Worm (Caenorhabditis elegans) whole organism, late embryonic: ENCODE results near the gene nhr-210.

ENCODE experiments used
- C38D4.7 ChIP-seq: fragments of 200-800 bp; sonication (Bioruptor generic); optimal IDR thresholded peaks from 2 replicates; lab custom pipeline; 2018; ENCODE audit warnings: mild to moderate bottlenecking, missing genetic modification characterization, moderate library complexity, missing compliant biosample characterization
- F13H6.1 ChIP-seq: sonication (generic microtip); optimal IDR thresholded peaks from 2 replicates; lab custom pipeline; 2016; ENCODE audit warnings: missing genetic modification characterization, missing compliant biosample characterization
- K02D7.2 ChIP-seq: sonication (generic microtip); optimal IDR thresholded peaks from 2 replicates; lab custom pipeline; 2017; ENCODE audit warnings: mild to moderate bottlenecking, missing genetic modification characterization, missing compliant biosample characterization
- K09A11.1 ChIP-seq: sonication (generic microtip); optimal IDR thresholded peaks from 2 replicates; lab custom pipeline; 2017; ENCODE audit warnings: antibody characterized with exemption, mild to moderate bottlenecking, missing genetic modification characterization, missing compliant biosample characterization; ENCODE audit not compliant: insufficient read depth
- ama-1 ChIP-seq: fragments of 150-350 bp; optimal IDR thresholded peaks from 2 replicates; lab custom pipeline; 2014
- ceh-2 ChIP-seq: sonication (generic microtip); optimal IDR thresholded peaks from 2 replicates; lab custom pipeline; 2016; ENCODE audit warnings: missing genotype, missing genetic modification characterization, missing compliant biosample characterization
- ceh-24 ChIP-seq: sonication (generic microtip); optimal IDR thresholded peaks from 2 replicates; lab custom pipeline; 2016; ENCODE audit warnings: mild to moderate bottlenecking, missing genetic modification characterization, missing compliant biosample characterization
- ceh-30 ChIP-seq: fragments of 150-350 bp; optimal IDR thresholded peaks from 2 replicates; lab custom pipeline; 2014; ENCODE audit warnings: missing biosample characterization, missing genetic modification characterization
- ceh-48 ChIP-seq: sonication (generic microtip); optimal IDR thresholded peaks from 2 replicates; lab custom pipeline; 2016; ENCODE audit warnings: missing genetic modification characterization, inconsistent platforms, missing compliant biosample characterization
- dmd-4 ChIP-seq: sonication (generic microtip); optimal IDR thresholded peaks from 2 replicates; lab custom pipeline; 2016; ENCODE audit warnings: borderline replicate concordance, missing genetic modification characterization, missing compliant biosample characterization
- elt-4 ChIP-seq: sonication (generic microtip); optimal IDR thresholded peaks from 2 replicates; lab custom pipeline; 2016; ENCODE audit warnings: missing genetic modification characterization, missing compliant biosample characterization
- eyg-1 ChIP-seq: sonication (generic microtip); optimal IDR thresholded peaks from 2 replicates; lab custom pipeline; 2016; ENCODE audit warnings: missing genotype, missing genetic modification characterization, missing compliant biosample characterization
- fax-1 ChIP-seq: sonication (generic microtip); optimal IDR thresholded peaks from 2 replicates; lab custom pipeline; 2016; ENCODE audit warnings: missing genotype, missing genetic modification characterization, missing compliant biosample characterization
- fkh-6 ChIP-seq: sonication (generic microtip); optimal IDR thresholded peaks from 2 replicates; lab custom pipeline; 2016; ENCODE audit warnings: missing genetic modification characterization, missing compliant biosample characterization
- hlh-30 ChIP-seq: sonication (generic microtip); optimal IDR thresholded peaks from 2 replicates; lab custom pipeline; 2017; ENCODE audit warnings: antibody characterized with exemption, missing genetic modification characterization, missing compliant biosample characterization; ENCODE audit not compliant: insufficient read depth
- hlh-8 ChIP-seq: sonication (generic microtip); optimal IDR thresholded peaks from 2 replicates; lab custom pipeline; 2016; ENCODE audit warnings: missing genotype, missing genetic modification characterization, missing compliant biosample characterization
- lim-6 ChIP-seq: sonication (generic microtip); optimal IDR thresholded peaks from 2 replicates; lab custom pipeline; 2016; ENCODE audit warnings: missing genetic modification characterization, missing compliant biosample characterization
- lin-11 ChIP-seq: fragments of 200-800 bp; sonication (Bioruptor generic); optimal IDR thresholded peaks from 2 replicates; lab custom pipeline; 2018; ENCODE audit warnings: mild to moderate bottlenecking, missing genetic modification characterization, missing compliant biosample characterization
- madf-2 ChIP-seq: sonication (generic microtip); optimal IDR thresholded peaks from 2 replicates; lab custom pipeline; 2017; ENCODE audit warnings: missing genetic modification characterization, missing compliant biosample characterization
- nhr-232 ChIP-seq: sonication (generic microtip); optimal IDR thresholded peaks from 2 replicates; lab custom pipeline; 2016; ENCODE audit warnings: missing genetic modification characterization, missing compliant biosample characterization
- pat-9 ChIP-seq: fragments of 200-800 bp; sonication (Bioruptor generic); optimal IDR thresholded peaks from 2 replicates; lab custom pipeline; 2018; ENCODE audit warnings: mild to moderate bottlenecking, missing genetic modification characterization, moderate library complexity, missing compliant biosample characterization
- pqm-1 ChIP-seq: sonication (generic microtip); optimal IDR thresholded peaks from 2 replicates; lab custom pipeline; 2016; ENCODE audit warnings: missing genetic modification characterization, missing compliant biosample characterization
- syd-9 ChIP-seq: sonication (generic microtip); optimal IDR thresholded peaks from 2 replicates; lab custom pipeline; 2016; ENCODE audit warnings: mild to moderate bottlenecking, missing genetic modification characterization, moderate library complexity, missing compliant biosample characterization
- tbx-2 ChIP-seq: sonication (generic microtip); optimal IDR thresholded peaks from 2 replicates; lab custom pipeline; 2016; ENCODE audit warnings: missing genetic modification characterization, missing compliant biosample characterization
- ttx-3 ChIP-seq: sonication (generic microtip); optimal IDR thresholded peaks from 2 replicates; lab custom pipeline; 2016; ENCODE audit warnings: missing genetic modification reagents, missing genetic modification characterization, missing compliant biosample characterization
- unc-3 ChIP-seq, 2 experiments: fragments of 200-800 bp in 1 of 2; sonication (Bioruptor generic) in 1 of 2; sonication (generic microtip) in 1 of 2; conservative IDR thresholded peaks in 1 of 2; optimal IDR thresholded peaks in 1 of 2; 2 replicates each; pipeline versions ENCODE4 v1.3.6 to Lab custom; 2016 to 2022; ENCODE audit warnings: missing compliant biosample characterization in 2 of 2, missing genetic modification characterization in 2 of 2, missing genetic modification reagents in 1 of 2
- unc-86 ChIP-seq: sonication (generic microtip); optimal IDR thresholded peaks from 2 replicates; lab custom pipeline; 2016; ENCODE audit warnings: missing genetic modification characterization, missing compliant biosample characterization
- zip-5 ChIP-seq: sonication (generic microtip); optimal IDR thresholded peaks from 2 replicates; lab custom pipeline; 2016; ENCODE audit warnings: missing genetic modification characterization, missing compliant biosample characterization

Gene nhr-210

DNA sequence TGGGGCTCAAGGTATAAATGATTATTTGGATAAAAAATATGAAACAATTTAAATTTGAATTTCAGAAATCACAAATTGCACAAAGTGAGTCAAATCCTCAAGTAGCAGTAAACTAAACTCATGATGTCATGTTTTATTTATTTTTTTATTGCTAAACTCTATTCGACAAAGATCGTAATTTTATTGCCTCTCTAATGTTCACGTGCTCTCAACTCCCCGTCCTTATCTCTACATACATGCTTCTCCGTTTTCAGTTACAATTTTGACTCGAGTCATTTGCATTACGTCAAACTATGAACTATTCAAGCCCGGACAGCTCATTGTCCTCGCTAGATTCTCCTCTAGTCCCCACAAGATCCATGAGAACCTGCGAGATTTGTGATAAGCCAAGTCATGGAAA is 44.8 kb downstream of the nhr-210 start, which contains the start of gene nhr-99:
TSS of gene nhr-99 (plus strand) at position 263 of the 400 bp plus-strand sequence.
- TF ChIP-seq F13H6.1 (tag; lab: Kevin White, UChicago) (no peak), C38D4.7 (no peak), lim-6 (tag; lab: Kevin White, UChicago) (no peak), unc-3 (GFP tag; conservative IDR thresholded peaks at IDR 0.05; lab: Robert Waterston, UW) (no peak), unc-3 (tag; optimal IDR thresholded peaks at IDR 0.05; lab: Kevin White, UChicago) (no peak), pat-9 (tag; lab: Kevin White, UChicago) (no peak), fax-1 (no peak), zip-5 (tag; lab: Kevin White, UChicago) (no peak), ceh-30 (tag; lab: Kevin White, UChicago) (no peak), ttx-3 (tag; lab: Kevin White, UChicago) (no peak)

DNA sequence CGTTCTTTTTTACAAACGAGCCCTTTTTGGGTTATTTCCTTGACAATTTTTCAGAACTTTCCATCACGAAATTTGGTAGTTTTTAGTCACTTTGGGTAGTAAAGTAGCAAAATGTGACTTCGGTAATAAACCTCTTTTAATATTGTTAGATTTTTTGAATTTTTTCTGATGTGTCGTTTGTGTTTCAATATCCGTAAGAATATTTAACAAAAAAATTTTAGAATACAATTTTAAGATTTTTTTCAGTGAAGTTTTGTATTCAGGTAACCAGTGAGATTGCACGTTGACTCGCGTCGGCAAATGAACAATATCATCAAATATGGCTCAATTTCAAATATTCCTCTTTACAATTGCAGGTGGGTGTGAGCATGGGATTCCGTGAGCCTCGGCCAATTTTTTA is 46.8 kb downstream of the nhr-210 start, which contains the start of gene srt-31:
TSS of gene srt-31 (plus strand) at position 301 of the 400 bp plus-strand sequence.
- no peak for TF ChIP-seq unc-3 (GFP tag; conservative IDR thresholded peaks at IDR 0.05; lab: Robert Waterston, UW)
- TF ChIP-seq unc-3 (tag; optimal IDR thresholded peaks at IDR 0.05; lab: Kevin White, UChicago), result no peak
- no peak for TF ChIP-seq ama-1
- no peak for TF ChIP-seq zip-5 (tag; lab: Kevin White, UChicago)
- TF ChIP-seq nhr-232 (tag; lab: Kevin White, UChicago), result no peak
- no peak for TF ChIP-seq syd-9 (tag; lab: Kevin White, UChicago)

DNA sequence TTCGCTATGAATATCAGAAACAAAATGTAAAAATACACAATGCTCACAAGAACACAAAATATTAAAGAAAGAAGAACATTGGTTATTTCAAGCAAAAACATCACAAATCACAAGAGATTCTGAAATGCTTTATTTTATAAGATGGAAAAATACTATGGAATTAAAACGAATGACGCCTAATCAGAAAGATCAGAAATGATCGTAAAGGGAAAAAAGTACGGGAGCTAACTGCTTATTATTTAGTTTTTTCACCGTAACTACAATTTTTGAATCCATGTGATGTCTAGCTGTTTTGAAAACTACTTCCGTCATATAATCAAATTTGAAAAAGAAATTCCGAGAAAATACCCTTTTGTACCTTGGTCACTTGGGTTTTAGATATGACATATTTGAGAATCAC is 50.9 kb downstream of the nhr-210 start, which contains the start of gene srbc-57:
TSS of gene srbc-57 (minus strand) at position 101 of the 400 bp plus-strand sequence.
- TF ChIP-seq ceh-48 (tag; lab: Kevin White, UChicago) (no peak), unc-86 (tag; lab: Kevin White, UChicago) (no peak), eyg-1 (tag; lab: Kevin White, UChicago) (no peak), ceh-24 (tag; lab: Kevin White, UChicago) (no peak), K09A11.1 (tag; lab: Kevin White, UChicago) (no peak), hlh-8 (tag; lab: Kevin White, UChicago) (no peak), dmd-4 (no peak), ama-1 (no peak), fkh-6 (tag; lab: Kevin White, UChicago) (no peak), elt-4 (no peak), K02D7.2 (tag; lab: Kevin White, UChicago) (no peak), madf-2 (no peak), ceh-2 (no peak), lin-11 (tag; lab: Kevin White, UChicago) (no peak), hlh-30 (tag; lab: Kevin White, UChicago) (no peak), tbx-2 (tag; lab: Kevin White, UChicago) (no peak), pqm-1 (tag; lab: Kevin White, UChicago) (no peak)
